Worm (Caenorhabditis elegans) whole organism, L2 larva: ENCODE results near the gene ZC395.4.

Experiments used
- alr-1 ChIP-seq: fragments of 150-350 bp; optimal IDR thresholded peaks from 2 replicates; lab custom pipeline; 2014; ENCODE audit warnings: missing biosample characterization, missing genetic modification characterization
- blmp-1 ChIP-seq: sonication (generic microtip); optimal IDR thresholded peaks from 2 replicates; lab custom pipeline; 2017; ENCODE audit warnings: missing genetic modification characterization, mild to moderate bottlenecking, missing compliant biosample characterization, antibody characterized with exemption, moderate library complexity; ENCODE audit not compliant: insufficient read depth
- ceh-16 ChIP-seq: fragments of 150-350 bp; optimal IDR thresholded peaks from 2 replicates; lab custom pipeline; 2014; ENCODE audit warnings: missing biosample characterization, missing genetic modification characterization
- ceh-82 ChIP-seq: fragments of 150-350 bp; optimal IDR thresholded peaks from 2 replicates; lab custom pipeline; 2014; ENCODE audit warnings: missing biosample characterization, missing genetic modification characterization
- crh-2 ChIP-seq: sonication (generic microtip); optimal IDR thresholded peaks from 2 replicates; lab custom pipeline; 2017; ENCODE audit warnings: missing biosample characterization, missing genetic modification characterization
- elt-1 ChIP-seq: fragments of 150-350 bp; optimal IDR thresholded peaks from 2 replicates; lab custom pipeline; 2014; ENCODE audit warnings: missing biosample characterization, missing genetic modification characterization
- lsy-2 ChIP-seq, 2 experiments: fragments of 150-350 bp in 1 of 2; sonication (generic microtip) in 1 of 2; optimal IDR thresholded peaks; 2 replicates each; lab custom pipeline; 2014 to 2017; ENCODE audit warnings: missing biosample characterization in 2 of 2, missing genetic modification characterization in 2 of 2
- mbf-1 ChIP-seq: sonication (generic microtip); optimal IDR thresholded peaks from 2 replicates; lab custom pipeline; 2017; ENCODE audit warnings: missing biosample characterization, missing genetic modification characterization
- nhr-11 ChIP-seq: fragments of 150-350 bp; optimal IDR thresholded peaks from 2 replicates; lab custom pipeline; 2014; ENCODE audit warnings: missing biosample characterization, missing genetic modification characterization
- nhr-21 ChIP-seq: fragments of 150-350 bp; optimal IDR thresholded peaks from 2 replicates; lab custom pipeline; 2014; ENCODE audit warnings: missing biosample characterization, missing genetic modification characterization
- nhr-23 ChIP-seq: fragments of 150-350 bp; optimal IDR thresholded peaks from 2 replicates; lab custom pipeline; 2014; ENCODE audit warnings: missing biosample characterization, missing genetic modification reagents, missing genetic modification characterization
- nhr-6 ChIP-seq: fragments of 150-350 bp; optimal IDR thresholded peaks from 2 replicates; lab custom pipeline; 2014; ENCODE audit warnings: missing biosample characterization, missing genetic modification characterization
- peb-1 ChIP-seq: fragments of 150-350 bp; optimal IDR thresholded peaks from 2 replicates; lab custom pipeline; 2014; ENCODE audit warnings: missing biosample characterization, missing genetic modification characterization
- unc-39 ChIP-seq: fragments of 150-350 bp; optimal IDR thresholded peaks from 2 replicates; lab custom pipeline; 2014; ENCODE audit warnings: missing biosample characterization, missing genetic modification characterization
- ztf-1 ChIP-seq: fragments of 200-800 bp; sonication (Bioruptor generic); conservative IDR thresholded peaks from 2 replicates; pipeline ENCODE4 v1.3.6; 2022; ENCODE audit warnings: missing genetic modification characterization, missing compliant biosample characterization
- ztf-11 ChIP-seq: sonication (generic microtip); optimal IDR thresholded peaks from 2 replicates; lab custom pipeline; 2017; ENCODE audit warnings: missing biosample characterization, missing genetic modification characterization
- ztf-4 ChIP-seq: fragments of 150-350 bp; optimal IDR thresholded peaks from 2 replicates; lab custom pipeline; 2014; ENCODE audit warnings: missing biosample characterization, missing genetic modification characterization

ZC395.4 gene

ce11 chrIII:5308278-5308677 is 38.4 kb downstream of the ZC395.4 start, which contains the start of gene mog-3 (continued):
- no peak for TF ChIP-seq ceh-82 (tag; lab: Kevin White, UChicago)
- no peak for TF ChIP-seq nhr-23 (tag; lab: Kevin White, UChicago)
- TF ChIP-seq nhr-21 (tag; lab: Kevin White, UChicago): peak; percentile 20
- no peak for TF ChIP-seq unc-39 (tag; lab: Kevin White, UChicago)
- TF ChIP-seq peb-1: no peak
- TF ChIP-seq ztf-1 (GFP tag; lab: Robert Waterston, UW): no peak

ce11 chrIII:5310403-5310802 is 40.5 kb downstream of the ZC395.4 start:
- no peak for TF ChIP-seq mbf-1

- TF ChIP-seq nhr-6 (tag; lab: Kevin White, UChicago) (no peak), ztf-4 (tag; lab: Kevin White, UChicago) (no peak), unc-39 (tag; lab: Kevin White, UChicago) (no peak), crh-2 (tag; lab: Kevin White, UChicago) (no peak), alr-1 (tag; lab: Kevin White, UChicago) (no peak), ztf-11 (tag; lab: Kevin White, UChicago) (no peak), nhr-21 (tag; lab: Kevin White, UChicago) (no peak), ceh-16 (tag; lab: Kevin White, UChicago) (no peak), elt-1 (no peak), nhr-11 (tag; lab: Kevin White, UChicago) (no peak), blmp-1 (tag; lab: Kevin White, UChicago) (no peak), lsy-2 (tag; optimal IDR thresholded peaks at IDR 0.05; lab: Kevin White, UChicago) (no peak)
Measured at ce11 chrIII:5310940-5311339, 41.0 kb downstream of the ZC395.4 start, which contains the start of gene pqe-1. Gene pqe-1 (plus strand): TSS chrIII:5311240.

ce11 chrIII:5318610-5319009 is 48.7 kb downstream of the ZC395.4 start:
- no peak for TF ChIP-seq nhr-23 (tag; lab: Kevin White, UChicago)
- TF ChIP-seq crh-2 (tag; lab: Kevin White, UChicago): peak; percentile 0
- TF ChIP-seq, all 48 proteins: peak for 1
